Fruit fly (Drosophila melanogaster) whole organism, larva: ENCODE results near the gene pum.

Source experiments
- noc ChIP-seq: fragments of 200-800 bp; sonication (Bioruptor generic); optimal IDR thresholded peaks from 3 replicates; lab custom pipeline; 2019; ENCODE audit warnings: missing biosample characterization, mild to moderate bottlenecking, missing genetic modification characterization, moderate library complexity

The pum gene

dm6 chr3R:9245576-9246200 is 8.2 kb upstream of the pum start, which contains the start of gene Vps15:
TSS of gene Vps15 (minus strand) at chr3R:9245869.
- peak; percentile 78 for TF ChIP-seq noc (tag; lab: Kevin White, UChicago)

- TF ChIP-seq noc (tag; lab: Kevin White, UChicago), result no peak
Measured at dm6 chr3R:9240554-9240953, 3.1 kb upstream of the pum start, which contains the start of gene D1. TSS of gene D1 (minus strand) at chr3R:9240654.

dm6 chr3R:9239941-9240400 is 2.5 kb upstream of the pum start:
- TF ChIP-seq noc (tag; lab: Kevin White, UChicago), result no peak

dm6 chr3R:9236883-9237267 is 607 bp downstream of the pum start:
- TF ChIP-seq noc (tag; lab: Kevin White, UChicago), result no peak

- TF ChIP-seq noc (tag; lab: Kevin White, UChicago), result no peak
Measured at dm6 chr3R:9236070-9236492, 1.4 kb downstream of the pum start.

dm6 chr3R:9234756-9235255 is 2.7 kb downstream of the pum start:
- TF ChIP-seq noc (tag; lab: Kevin White, UChicago), result no peak

dm6 chr3R:9233763-9234162 is 3.7 kb downstream of the pum start:
- no peak for TF ChIP-seq noc (tag; lab: Kevin White, UChicago)

dm6 chr3R:9232346-9232745 is 5.1 kb downstream of the pum start:
- TF ChIP-seq noc (tag; lab: Kevin White, UChicago), result no peak

dm6 chr3R:9229996-9230601 is 7.4 kb downstream of the pum start:
- TF ChIP-seq noc (tag; lab: Kevin White, UChicago), result no peak

dm6 chr3R:9229075-9229835 is 8.2 kb downstream of the pum start:
- peak; percentile 33 for TF ChIP-seq noc (tag; lab: Kevin White, UChicago)

- TF ChIP-seq noc (tag; lab: Kevin White, UChicago), result no peak
Measured at dm6 chr3R:9227944-9228343, 9.5 kb downstream of the pum start.

dm6 chr3R:9227330-9227729 is 10.2 kb downstream of the pum start:
- TF ChIP-seq noc (tag; lab: Kevin White, UChicago), result peak; percentile 91

dm6 chr3R:9226701-9227313 is 10.7 kb downstream of the pum start:
- no peak for TF ChIP-seq noc (tag; lab: Kevin White, UChicago)

- no peak for TF ChIP-seq noc (tag; lab: Kevin White, UChicago)
Measured at dm6 chr3R:9226146-9226545, 11.3 kb downstream of the pum start.

- no peak for TF ChIP-seq noc (tag; lab: Kevin White, UChicago)
Measured at dm6 chr3R:9224807-9225206, 12.7 kb downstream of the pum start.

- no peak for TF ChIP-seq noc (tag; lab: Kevin White, UChicago)
Measured at dm6 chr3R:9222355-9222754, 15.1 kb downstream of the pum start.
